Worm (Caenorhabditis elegans) whole organism, mixed stage, embryonic: ENCODE measurements around the gene dsc-1.

Experiments
- blmp-1 ChIP-seq: fragments of 150-350 bp; optimal IDR thresholded peaks from 2 replicates; lab custom pipeline; 2014; ENCODE audit warnings: missing biosample characterization, missing genetic modification characterization
- elt-1 ChIP-seq: sonication (generic microtip); optimal IDR thresholded peaks from 2 replicates; lab custom pipeline; 2017; ENCODE audit warnings: missing genetic modification characterization, mild to moderate bottlenecking, missing compliant biosample characterization, antibody characterized with exemption, moderate library complexity, borderline replicate concordance; ENCODE audit not compliant: insufficient read depth
- elt-3 ChIP-seq: fragments of 150-350 bp; optimal IDR thresholded peaks from 2 replicates; lab custom pipeline; 2014; ENCODE audit warnings: missing biosample characterization, missing genetic modification characterization
- hlh-1 ChIP-seq: fragments of 150-350 bp; optimal IDR thresholded peaks from 2 replicates; lab custom pipeline; 2014; ENCODE audit warnings: missing biosample characterization, missing genetic modification reagents, missing genetic modification characterization
- lsy-2 ChIP-seq: fragments of 150-350 bp; optimal IDR thresholded peaks from 2 replicates; lab custom pipeline; 2014; ENCODE audit warnings: missing biosample characterization, missing genetic modification characterization
- nhr-237 ChIP-seq: fragments of 150-350 bp; optimal IDR thresholded peaks from 2 replicates; lab custom pipeline; 2014; ENCODE audit warnings: missing biosample characterization, missing genetic modification characterization
- nhr-76 ChIP-seq: sonication (generic microtip); optimal IDR thresholded peaks from 2 replicates; lab custom pipeline; 2017; ENCODE audit warnings: missing biosample characterization, missing genetic modification characterization
- snpc-4 ChIP-seq: fragments of 150-350 bp; optimal IDR thresholded peaks from 2 replicates; lab custom pipeline; 2014; ENCODE audit warnings: missing biosample characterization, missing genetic modification characterization
- tbx-8 ChIP-seq: fragments of 200-800 bp; sonication (Bioruptor generic); optimal IDR thresholded peaks from 2 replicates; lab custom pipeline; 2018; ENCODE audit warnings: mild to moderate bottlenecking, missing genetic modification characterization, moderate library complexity, missing compliant biosample characterization
- unc-62 ChIP-seq: fragments of 150-350 bp; optimal IDR thresholded peaks from 2 replicates; lab custom pipeline; 2014; ENCODE audit warnings: missing biosample characterization, missing genetic modification reagents, missing genetic modification characterization
- ztf-11 ChIP-seq: fragments of 150-350 bp; optimal IDR thresholded peaks from 2 replicates; lab custom pipeline; 2014; ENCODE audit warnings: missing biosample characterization, missing genetic modification characterization

- TF ChIP-seq snpc-4 (no peak), lsy-2 (tag; lab: Kevin White, UChicago) (no peak), blmp-1 (tag; lab: Kevin White, UChicago) (no peak), elt-1 (tag; lab: Kevin White, UChicago) (no peak), unc-62 (no peak), nhr-76 (tag; lab: Kevin White, UChicago) (no peak), hlh-1 (tag; lab: Kevin White, UChicago) (no peak), nhr-237 (tag; lab: Kevin White, UChicago) (no peak), ztf-11 (no peak), elt-3 (tag; lab: Kevin White, UChicago) (no peak), tbx-8 (GFP tag; lab: Kevin White, UChicago) (no peak)
These were observed 22.9 kb downstream of the dsc-1 start for ce11 chrX:15011526-15012274.
